Worm (Caenorhabditis elegans): ENCODE results near the gene apc-11.

apc-11 gene

ce11 chrIII:4595771-4596227, 1.6 kb upstream of the apc-11 start, which contains the start of gene asb-1:
TSS of gene asb-1 (minus strand) at chrIII:4595821.
- TF ChIP-seq lin-32 (GFP tag; optimal IDR thresholded peaks at IDR 0.05) (no peak), mep-1 (tag; optimal IDR thresholded peaks at IDR 0.05) (no peak), drap-1 (GFP tag; optimal IDR thresholded peaks at IDR 0.05) (no peak), zip-8 (tag; optimal IDR thresholded peaks at IDR 0.05) (no peak), nhr-2 (tag; optimal IDR thresholded peaks at IDR 0.05) (no peak), M03D4.4 (tag; optimal IDR thresholded peaks at IDR 0.05) (no peak), pha-4 (tag; optimal IDR thresholded peaks at IDR 0.05) (no peak), ham-2 (GFP tag; optimal IDR thresholded peaks at IDR 0.05) (no peak), ceh-43 (GFP tag; optimal IDR thresholded peaks at IDR 0.05) (no peak)

DNA sequence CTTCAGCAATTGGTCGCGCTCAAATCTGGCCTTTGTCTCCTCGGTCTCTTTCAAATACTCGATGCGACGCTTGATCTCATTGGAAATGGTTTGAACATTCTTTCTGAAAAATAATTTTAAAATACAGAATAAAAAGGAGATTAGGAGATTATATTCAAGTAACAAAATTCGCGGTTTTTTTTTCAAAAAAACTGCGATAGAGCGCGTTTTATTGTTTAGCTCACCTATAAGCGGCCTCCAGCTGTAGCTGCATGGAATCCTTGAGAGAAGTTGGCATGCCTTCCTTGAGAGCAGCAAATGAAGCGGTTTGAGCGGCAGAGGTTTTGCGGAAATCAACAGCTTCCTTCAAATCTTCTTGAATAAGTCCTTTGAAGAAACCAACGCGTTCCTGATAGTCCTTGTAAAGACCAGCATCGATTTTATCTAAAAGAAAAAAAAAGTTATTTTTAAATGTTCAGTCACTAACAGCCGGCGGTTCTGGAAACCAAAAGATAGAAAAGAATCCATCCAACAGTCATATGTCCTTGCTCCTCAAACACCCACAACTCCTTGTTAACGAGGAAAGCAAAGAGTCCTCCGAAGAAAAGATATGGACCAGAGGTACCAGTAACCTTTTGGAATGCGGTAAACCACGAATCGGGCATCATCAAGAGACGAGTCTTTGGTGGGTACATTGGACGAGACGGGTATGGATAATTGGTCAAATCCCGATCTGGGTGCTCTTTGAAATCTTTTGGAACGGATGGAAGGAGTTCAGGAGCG, 719 bp upstream of the apc-11 start:
- no peak for TF ChIP-seq pha-4 (tag; optimal IDR thresholded peaks at IDR 0.05)
- TF ChIP-seq ceh-43 (GFP tag; optimal IDR thresholded peaks at IDR 0.05): no peak
- no peak for TF ChIP-seq snpc-4 (tag; optimal IDR thresholded peaks at IDR 0.05)
- no peak for TF ChIP-seq mls-2 (tag; optimal IDR thresholded peaks at IDR 0.05)
- TF ChIP-seq ztf-11 (tag; optimal IDR thresholded peaks at IDR 0.05): no peak
- TF ChIP-seq sem-2 (GFP tag; optimal IDR thresholded peaks at IDR 0.05): no peak
- TF ChIP-seq zip-8 (tag; optimal IDR thresholded peaks at IDR 0.05): no peak
- no peak for TF ChIP-seq tbx-8 (GFP tag; optimal IDR thresholded peaks at IDR 0.05)
- TF ChIP-seq lin-32 (GFP tag; optimal IDR thresholded peaks at IDR 0.05): no peak
- no peak for TF ChIP-seq nhr-12 (tag; optimal IDR thresholded peaks at IDR 0.05)
- TF ChIP-seq blmp-1 (tag; optimal IDR thresholded peaks at IDR 0.05): no peak
- no peak for TF ChIP-seq flh-1 (GFP tag; optimal IDR thresholded peaks at IDR 0.05)
- TF ChIP-seq mab-5 (tag; optimal IDR thresholded peaks at IDR 0.05): no peak
- TF ChIP-seq unc-120 (tag; optimal IDR thresholded peaks at IDR 0.05; ENCODE audit: poor library complexity, severe bottlenecking): no peak
- no peak for TF ChIP-seq M03D4.4 (tag; optimal IDR thresholded peaks at IDR 0.05)
- TF ChIP-seq nhr-28 (tag; optimal IDR thresholded peaks at IDR 0.05): no peak
- no peak for TF ChIP-seq nhr-76 (tag; optimal IDR thresholded peaks at IDR 0.05)

DNA sequence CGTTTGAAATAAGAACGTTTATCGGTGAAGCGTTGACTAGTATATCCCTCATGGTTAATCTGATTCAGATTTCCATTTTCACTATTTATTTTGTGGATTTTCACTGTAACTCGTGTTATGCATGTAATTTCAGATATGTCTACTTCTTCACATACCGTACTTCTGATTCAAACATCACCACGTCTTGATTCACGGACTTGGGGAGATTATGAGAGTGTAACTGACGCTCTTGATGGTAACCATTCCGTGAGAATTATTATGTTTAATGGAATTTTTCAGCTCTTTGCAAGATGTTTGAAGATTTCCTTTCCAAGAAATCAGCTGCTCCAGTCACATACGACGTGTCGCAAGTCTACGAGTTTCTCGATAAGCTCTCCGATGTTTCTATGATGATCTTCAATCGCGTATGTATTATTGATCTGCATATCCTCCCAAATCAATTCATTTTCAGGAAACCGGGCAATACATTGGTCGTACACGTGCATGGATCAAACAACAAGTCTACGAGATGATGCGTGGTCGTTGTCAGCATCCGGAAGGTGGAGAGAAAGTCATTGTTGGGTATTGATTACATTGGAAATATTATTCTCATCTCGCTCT, 1.0 kb downstream of the apc-11 start, which contains the start of gene erh-2:
erh-2 (plus strand) TSS at position 134 of the 600 bp plus-strand sequence.
- TF ChIP-seq tbx-8 (GFP tag; optimal IDR thresholded peaks at IDR 0.05) (no peak), ceh-39 (tag; optimal IDR thresholded peaks at IDR 0.05) (no peak), sem-2 (GFP tag; optimal IDR thresholded peaks at IDR 0.05) (no peak), unc-62 (GFP tag; optimal IDR thresholded peaks at IDR 0.05) (no peak), nhr-237 (tag; optimal IDR thresholded peaks at IDR 0.05) (no peak), ces-1 (GFP tag; optimal IDR thresholded peaks at IDR 0.05) (no peak), unc-120 (tag; optimal IDR thresholded peaks at IDR 0.05; ENCODE audit: poor library complexity, severe bottlenecking) (no peak), ztf-11 (tag; optimal IDR thresholded peaks at IDR 0.05) (no peak), lin-13 (tag; optimal IDR thresholded peaks at IDR 0.05) (no peak), nhr-28 (tag; optimal IDR thresholded peaks at IDR 0.05) (no peak), nhr-12 (tag; optimal IDR thresholded peaks at IDR 0.05) (no peak), zip-8 (tag; optimal IDR thresholded peaks at IDR 0.05) (no peak), ceh-83 (GFP tag; optimal IDR thresholded peaks at IDR 0.05) (no peak), elt-3 (tag; optimal IDR thresholded peaks at IDR 0.05) (no peak)

DNA sequence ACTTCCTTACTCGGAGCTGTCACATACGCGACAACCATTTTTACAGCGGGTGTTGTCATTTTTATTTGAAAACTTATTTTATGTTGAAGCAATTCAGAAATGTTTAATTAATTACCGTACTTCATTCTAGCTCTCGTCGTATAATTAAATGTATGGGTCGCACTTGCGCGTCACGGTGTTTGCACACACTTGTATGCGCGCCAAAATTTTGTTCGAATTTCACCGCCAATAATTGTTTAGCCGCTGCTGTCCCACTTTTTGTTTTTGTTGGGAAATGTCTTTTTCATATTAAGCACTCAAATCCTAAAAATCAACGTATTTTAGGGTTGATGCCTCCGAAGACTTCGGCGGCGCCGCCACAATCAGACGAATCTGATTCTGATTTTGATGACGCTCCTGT, 7.0 kb downstream of the apc-11 start, which contains the start of the genes F35G12.7 and smc-4:
F35G12.7 (minus strand) TSS at position 154 of the 400 bp plus-strand sequence.
smc-4 (plus strand) TSS at position 325 of the 400 bp plus-strand sequence.
- TF ChIP-seq ceh-43 (GFP tag; optimal IDR thresholded peaks at IDR 0.05): peak; percentile 40
- TF ChIP-seq mep-1 (tag; optimal IDR thresholded peaks at IDR 0.05): no peak
- TF ChIP-seq mab-5 (tag; optimal IDR thresholded peaks at IDR 0.05): no peak
- peak; percentile 92 for TF ChIP-seq lsy-2 (tag; optimal IDR thresholded peaks at IDR 0.05)
- TF ChIP-seq pha-4 (tag; optimal IDR thresholded peaks at IDR 0.05): peak; percentile 48
- TF ChIP-seq lin-13 (tag; optimal IDR thresholded peaks at IDR 0.05): peak; percentile 19
- no peak for TF ChIP-seq hlh-1 (tag; optimal IDR thresholded peaks at IDR 0.05)
- no peak for TF ChIP-seq unc-39 (tag; optimal IDR thresholded peaks at IDR 0.05)
- no peak for TF ChIP-seq blmp-1 (tag; optimal IDR thresholded peaks at IDR 0.05)
- peak; percentile 28 for TF ChIP-seq ham-2 (GFP tag; optimal IDR thresholded peaks at IDR 0.05)
- TF ChIP-seq ces-1 (GFP tag; optimal IDR thresholded peaks at IDR 0.05): peak; percentile 91
- no peak for TF ChIP-seq drap-1 (GFP tag; optimal IDR thresholded peaks at IDR 0.05)
- no peak for TF ChIP-seq ceh-83 (GFP tag; optimal IDR thresholded peaks at IDR 0.05)
- TF ChIP-seq nhr-237 (tag; optimal IDR thresholded peaks at IDR 0.05): no peak
- no peak for TF ChIP-seq elt-3 (tag; optimal IDR thresholded peaks at IDR 0.05)
- no peak for TF ChIP-seq sptf-1 (tag; optimal IDR thresholded peaks at IDR 0.05)
